ENCODE assay signal across 2 worm cellular contexts in the genomic region with DNA sequence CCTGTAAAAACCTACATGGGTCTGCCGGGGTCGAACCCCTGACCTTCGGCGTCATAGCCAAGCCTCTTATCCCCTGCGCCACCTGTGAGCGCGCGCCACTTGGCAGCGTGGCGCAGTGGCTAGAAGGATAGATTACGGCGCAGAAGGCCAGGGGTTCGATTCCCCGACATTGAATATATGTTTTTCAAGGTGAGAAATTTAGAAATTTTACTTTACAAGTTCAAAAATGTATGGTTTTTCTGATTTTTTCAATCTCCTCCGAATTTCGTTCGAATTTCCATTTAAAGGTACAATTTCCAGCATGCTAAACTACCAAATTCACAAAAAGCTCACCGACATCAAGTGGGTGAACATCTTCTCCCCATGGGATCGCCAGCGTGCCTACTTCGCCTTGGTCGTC.
A peak's percentile ranks its signal among the peaks of the same experiment; 100 is the strongest.
TF ChIP-seq lines count a peak whose summit lies in the region.

A gene (plus strand): TSS at position 301 of the 400 bp plus-strand sequence.

TF ChIP-seq in whole organism, L4 larva, 104 proteins besides CTCF, POLR2A, EP300 and RAD21:
- TF ChIP-seq aha-1 (tag; lab: Kevin White, UChicago): peak; percentile 19
- no peak for TF ChIP-seq ces-1 (GFP tag; optimal IDR thresholded peaks at IDR 0.05; lab: Kevin White, UChicago)
- peak; percentile 66 for TF ChIP-seq set-16 (GFP tag; IDR thresholded peaks at IDR 0.05; lab: Robert Waterston, UW)

TF ChIP-seq in whole organism, young adult, 124 proteins besides CTCF, POLR2A, EP300 and RAD21:
- TF ChIP-seq F39B2.1 (GFP tag; IDR thresholded peaks at IDR 0.05; lab: Robert Waterston, UW) (no peak), Y95B8A.8 (GFP tag; IDR thresholded peaks at IDR 0.05; lab: Robert Waterston, UW) (no peak), rpc-1 (optimal IDR thresholded peaks at IDR 0.05; lab: Kevin White, UChicago) (no peak), rpc-1 (tag; optimal IDR thresholded peaks at IDR 0.05; lab: Kevin White, UChicago) (peak; percentile 10)
